Worm (Caenorhabditis elegans): ENCODE data around the gene aass-1.

The aass-1 gene

DNA sequence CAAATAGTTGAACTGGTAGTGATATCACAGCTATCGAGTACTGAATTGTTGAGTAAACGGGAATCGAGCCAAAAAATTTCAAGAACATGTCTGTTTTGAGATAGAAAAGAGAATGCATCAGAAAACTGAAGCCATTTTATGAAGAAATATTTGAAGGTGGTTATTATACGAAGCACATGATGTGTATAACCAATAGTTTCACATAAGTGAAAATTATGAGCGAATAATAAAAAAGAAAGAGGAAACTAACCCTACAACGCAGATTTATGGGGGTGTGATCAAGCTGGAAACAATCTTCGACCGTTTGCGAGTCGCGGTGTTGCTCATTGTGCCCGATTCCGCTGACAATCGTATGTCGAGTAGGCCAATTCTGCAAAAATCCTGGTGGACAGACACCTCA lies 28.4 kb downstream of the aass-1 start, which contains the start of gene srh-282 (continued):
- TF ChIP-seq Y79H2A.3 (GFP tag; conservative IDR thresholded peaks at IDR 0.05) (no peak), attf-6 (GFP tag; IDR thresholded peaks at IDR 0.05) (no peak), sdz-38 (tag; optimal IDR thresholded peaks at IDR 0.05) (no peak), mel-28 (tag; optimal IDR thresholded peaks at IDR 0.05; ENCODE audit: borderline replicate concordance) (no peak), pha-4 (tag; optimal IDR thresholded peaks at IDR 0.05) (no peak)

DNA sequence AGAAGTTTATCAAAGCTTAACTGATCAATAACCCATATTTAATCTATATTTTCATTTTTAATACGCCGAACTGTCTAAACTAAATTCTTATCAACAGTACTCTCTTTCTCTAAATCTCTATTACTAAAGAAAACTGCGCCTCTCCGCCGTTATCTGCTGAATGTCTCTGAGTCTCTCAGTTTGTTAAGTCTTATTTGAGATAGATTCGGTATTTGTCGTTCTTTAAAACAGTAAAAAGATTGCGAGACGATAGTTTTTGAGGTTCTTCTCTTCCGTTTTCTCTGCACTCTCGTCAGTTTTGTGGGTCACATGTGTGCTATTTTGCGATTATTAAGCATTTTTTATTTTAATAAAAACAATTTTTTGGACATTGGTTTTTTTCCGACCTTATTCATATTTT lies 29.2 kb downstream of the aass-1 start, which contains the start of gene sma-10:
TSS of gene sma-10 (plus strand) at position 236 of the 400 bp plus-strand sequence.
- TF ChIP-seq athp-1 (tag; optimal IDR thresholded peaks at IDR 0.05) (no peak), B0336.3 (GFP tag; IDR thresholded peaks at IDR 0.05) (no peak), let-607 (tag; optimal IDR thresholded peaks at IDR 0.05) (peak in 1 of 2 experiments; percentile 24), attf-5 (GFP tag; optimal IDR thresholded peaks at IDR 0.05) (peak; percentile 65), atf-7 (tag; optimal IDR thresholded peaks at IDR 0.05) (peak; percentile 65), lin-26 (GFP tag; IDR thresholded peaks at IDR 0.05) (no peak), nhr-80 (tag; optimal IDR thresholded peaks at IDR 0.05) (peak; percentile 95), lin-54 (GFP tag; optimal IDR thresholded peaks at IDR 0.05) (peak; percentile 11), ztf-22 (GFP tag; optimal IDR thresholded peaks at IDR 0.05) (peak; percentile 22), lin-40 (tag; optimal IDR thresholded peaks at IDR 0.05) (peak; percentile 55), tbp1 (GFP tag; optimal IDR thresholded peaks at IDR 0.05) (peak; percentile 44), repo-1 (tag; optimal IDR thresholded peaks at IDR 0.05) (no peak), hmg-1.2 (GFP tag; IDR thresholded peaks at IDR 0.05) (peak; percentile 40; the same call in 1 of the 2 replicates), snpc-4 (GFP tag; optimal IDR thresholded peaks at IDR 0.05) (no peak), snpc-4 (tag; optimal IDR thresholded peaks at IDR 0.05) (peak in 1 of 4 experiments; percentile 11)

DNA sequence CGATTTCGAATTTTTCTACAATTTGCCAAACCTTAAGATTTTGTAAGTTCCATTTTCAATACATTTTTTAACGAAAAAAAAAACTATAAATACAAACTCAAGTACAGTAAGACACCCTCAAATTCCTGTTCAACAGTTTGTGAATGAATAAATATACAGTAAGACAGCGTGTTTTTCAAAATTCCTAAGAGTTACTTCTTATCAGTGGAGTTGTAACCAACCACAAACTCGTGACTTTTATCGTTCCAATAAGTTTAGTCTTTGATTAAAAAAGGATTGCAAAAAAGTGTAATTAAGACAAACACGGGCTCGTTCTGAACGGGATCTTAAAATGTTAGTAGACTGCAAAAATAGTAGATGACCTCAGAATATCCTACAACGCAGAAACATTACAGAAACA lies 30.2 kb downstream of the aass-1 start:
- no peak for TF ChIP-seq F52B5.7 (tag; optimal IDR thresholded peaks at IDR 0.05)
- peak; percentile 15 for TF ChIP-seq nhr-80 (tag; optimal IDR thresholded peaks at IDR 0.05)
- TF ChIP-seq nfyb-1 (GFP tag; IDR thresholded peaks at IDR 0.05): no peak

DNA sequence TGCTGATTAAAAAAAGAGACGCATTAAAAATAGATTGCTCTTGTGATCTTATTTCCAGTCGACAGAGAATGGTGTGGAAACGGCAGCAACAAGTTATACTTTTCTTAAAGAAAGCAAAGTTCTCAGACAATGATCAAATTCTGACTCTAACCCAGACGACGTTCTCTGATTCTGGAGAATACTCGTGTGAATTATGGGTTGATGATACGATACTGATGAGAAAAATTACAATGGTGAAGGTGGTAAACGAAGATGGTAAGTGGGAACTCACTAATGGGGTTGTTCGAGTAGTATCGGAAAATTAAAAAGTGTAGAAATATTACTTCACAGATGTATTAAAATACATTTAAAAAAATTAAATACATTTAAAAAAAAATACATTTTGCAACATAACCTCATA lies 33.3 kb downstream of the aass-1 start:
- no peak for TF ChIP-seq F55B11.4 (tag; optimal IDR thresholded peaks at IDR 0.05; ENCODE audit: borderline replicate concordance, insufficient read depth)
- TF ChIP-seq let-526 (GFP tag; IDR thresholded peaks at IDR 0.05): no peak
- no peak for TF ChIP-seq lin-26 (GFP tag; IDR thresholded peaks at IDR 0.05)
- no peak for TF ChIP-seq hsf-1 (GFP tag; IDR thresholded peaks at IDR 0.05)
- TF ChIP-seq ceh-79 (tag; optimal IDR thresholded peaks at IDR 0.05): no peak
- TF ChIP-seq F57A8.1 (GFP tag; optimal IDR thresholded peaks at IDR 0.05): no peak
- no peak for TF ChIP-seq B0019.2 (GFP tag; conservative IDR thresholded peaks at IDR 0.05)
- no peak for TF ChIP-seq Y56A3A.18 (GFP tag; IDR thresholded peaks at IDR 0.05)
- TF ChIP-seq lsy-27 (tag; optimal IDR thresholded peaks at IDR 0.05; ENCODE audit: borderline replicate concordance, insufficient read depth): no peak
- no peak for TF ChIP-seq snpc-3.4 (tag; optimal IDR thresholded peaks at IDR 0.05)

DNA sequence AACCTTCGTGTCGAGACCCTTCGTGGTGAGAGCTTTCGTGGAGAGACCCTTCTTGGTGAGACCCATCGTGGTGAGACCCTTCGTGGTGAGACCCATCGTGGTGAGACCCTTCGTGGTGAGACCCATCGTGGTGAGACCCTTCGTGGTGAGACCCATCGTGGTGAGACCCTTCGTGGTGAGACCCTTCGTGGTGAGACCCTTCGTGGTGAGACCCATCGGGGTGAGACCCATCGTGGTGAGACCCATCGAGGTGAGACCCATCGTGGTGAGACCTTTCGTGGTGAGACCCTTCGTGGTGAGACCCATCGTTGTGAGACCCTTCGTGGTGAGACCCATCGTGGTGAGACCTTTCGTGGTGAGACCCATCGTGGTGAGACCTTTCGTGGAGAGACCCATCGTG lies 36.3 kb downstream of the aass-1 start:
- peak; percentile 68; the same call in 1 of the 2 replicates for TF ChIP-seq egrh-3 (GFP tag; IDR thresholded peaks at IDR 0.05)
- 0 out of 2 replicates have a peak, but pooled peaks have one; percentile 13 for TF ChIP-seq Y53G8AR.9 (GFP tag; conservative IDR thresholded peaks at IDR 0.05)
- peak; percentile 46 for TF ChIP-seq F33H1.4 (GFP tag; IDR thresholded peaks at IDR 0.05)
- TF ChIP-seq dox-1 (GFP tag; IDR thresholded peaks at IDR 0.05): peak; percentile 16; the same call in 1 of the 2 replicates
- 0 out of 2 replicates have a peak, but pooled peaks have one; percentile 9 for TF ChIP-seq hmg-1.2 (GFP tag; IDR thresholded peaks at IDR 0.05)
